Fruit fly (Drosophila melanogaster) whole organism: ENCODE measurements around the gene fipi.

Experiments
- CG8478 ChIP-seq: fragments of >200 bp; optimal IDR thresholded peaks from 2 replicates; lab custom pipeline; 2018; ENCODE audit warnings: inconsistent platforms
- EcR ChIP-seq, 2 experiments: fragments of >200 bp; optimal IDR thresholded peaks; 2 replicates each; lab custom pipeline; 2017; ENCODE audit warnings: missing biosample characterization in 2 of 2, missing genetic modification characterization in 2 of 2, missing genetic modification reagents in 2 of 2
- psq ChIP-seq: fragments of >200 bp; optimal IDR thresholded peaks from 2 replicates; lab custom pipeline; 2017
- usp ChIP-seq: fragments of >200 bp; optimal IDR thresholded peaks from 2 replicates; lab custom pipeline; 2017; ENCODE audit warnings: missing biosample characterization, missing genetic modification characterization, mixed read lengths

- TF ChIP-seq usp (GFP tag; lab: Kevin White, UChicago) (no peak), psq (lab: Kevin White, UChicago) (no peak), EcR (GFP tag; optimal IDR thresholded peaks at IDR 0.05; lab: Kevin White, UChicago) (no peak), CG8478 (no peak)
Measured at dm6 chr2L:4820448-4821318, 26.8 kb upstream of the fipi start.
